Worm (Caenorhabditis elegans): Measurements from ENCODE around the gene F42G2.2.

Gene F42G2.2

ce11 chrII:2440312-2440711 lies 18.3 kb downstream of the F42G2.2 start:
- no peak for TF ChIP-seq atf-7 (tag; optimal IDR thresholded peaks at IDR 0.05)
- TF ChIP-seq hmg-1.2 (GFP tag; IDR thresholded peaks at IDR 0.05): peak; percentile 51

- no peak for TF ChIP-seq ztf-18 (tag; optimal IDR thresholded peaks at IDR 0.05)
- no peak for TF ChIP-seq tbp1 (GFP tag; optimal IDR thresholded peaks at IDR 0.05)
- peak; percentile 30 for TF ChIP-seq nhr-80 (tag; optimal IDR thresholded peaks at IDR 0.05)
Measured at ce11 chrII:2442243-2442642, 20.2 kb downstream of the F42G2.2 start.

ce11 chrII:2442979-2443378 lies 21.0 kb downstream of the F42G2.2 start, which contains the start of gene vab-19:
Gene vab-19, plus strand, starts transcription at chrII:2443279.
- TF ChIP-seq ets-4 (GFP tag; optimal IDR thresholded peaks at IDR 0.05) (no peak), F10E7.11 (tag; optimal IDR thresholded peaks at IDR 0.05) (no peak), lir-1 (GFP tag; conservative IDR thresholded peaks at IDR 0.05) (no peak), ceh-100 (GFP tag; IDR thresholded peaks at IDR 0.05) (no peak), T26A5.8 (tag; optimal IDR thresholded peaks at IDR 0.05) (no peak), D2030.7 (GFP tag; IDR thresholded peaks at IDR 0.05) (no peak), B0019.2 (GFP tag; conservative IDR thresholded peaks at IDR 0.05) (no peak), ceh-40 (GFP tag; IDR thresholded peaks at IDR 0.05) (no peak), madf-6 (GFP tag; IDR thresholded peaks at IDR 0.05) (no peak), attf-6 (GFP tag; IDR thresholded peaks at IDR 0.05) (no peak), cebp-2 (GFP tag; IDR thresholded peaks at IDR 0.05) (no peak), madf-3 (GFP tag; IDR thresholded peaks at IDR 0.05) (no peak), aptf-3 (GFP tag; IDR thresholded peaks at IDR 0.05) (no peak), F57A8.1 (GFP tag; optimal IDR thresholded peaks at IDR 0.05) (no peak), lin-40 (tag; optimal IDR thresholded peaks at IDR 0.05) (no peak), B0336.3 (GFP tag; IDR thresholded peaks at IDR 0.05) (no peak), egl-18 (GFP tag; IDR thresholded peaks at IDR 0.05) (no peak), attf-3 (GFP tag; conservative IDR thresholded peaks at IDR 0.05) (no peak), gei-17 (GFP tag; optimal IDR thresholded peaks at IDR 0.05) (no peak)

- TF ChIP-seq zfh-2 (GFP tag; conservative IDR thresholded peaks at IDR 0.05) (peak; percentile 55; the same call in 1 of the 2 replicates), Y79H2A.3 (GFP tag; conservative IDR thresholded peaks at IDR 0.05) (no peak), hsf-1 (GFP tag; IDR thresholded peaks at IDR 0.05) (no peak)
Measured at ce11 chrII:2445164-2445563, 23.2 kb downstream of the F42G2.2 start.

ce11 chrII:2446727-2447126 lies 24.7 kb downstream of the F42G2.2 start:
- no peak for TF ChIP-seq lin-40 (tag; optimal IDR thresholded peaks at IDR 0.05)
- no peak for TF ChIP-seq B0035.1 (tag; optimal IDR thresholded peaks at IDR 0.05)
- TF ChIP-seq mel-28 (tag; optimal IDR thresholded peaks at IDR 0.05; ENCODE audit: borderline replicate concordance): no peak
- TF ChIP-seq repo-1 (tag; optimal IDR thresholded peaks at IDR 0.05): no peak
- no peak for TF ChIP-seq ceh-40 (GFP tag; IDR thresholded peaks at IDR 0.05)
- no peak for TF ChIP-seq Y95B8A.8 (GFP tag; IDR thresholded peaks at IDR 0.05)
- TF ChIP-seq nhr-27 (tag; optimal IDR thresholded peaks at IDR 0.05): no peak
- TF ChIP-seq T07F8.4 (tag; optimal IDR thresholded peaks at IDR 0.05): no peak
- TF ChIP-seq lin-54 (GFP tag; optimal IDR thresholded peaks at IDR 0.05): no peak
- TF ChIP-seq C17E4.6 (GFP tag; IDR thresholded peaks at IDR 0.05): no peak
